Worm (Caenorhabditis elegans) whole organism, L4 larva: ENCODE measurements around the gene grl-29.

Experiments used
- F37D6.2 ChIP-seq: sonication (generic microtip); optimal IDR thresholded peaks from 2 replicates; lab custom pipeline; 2016; ENCODE audit warnings: mild to moderate bottlenecking, missing genetic modification characterization, missing compliant biosample characterization
- R02D3.7 ChIP-seq: fragments of 150-350 bp; sonication (generic microtip); optimal IDR thresholded peaks from 3 replicates; lab custom pipeline; 2014; ENCODE audit warnings: missing biosample characterization, missing genetic modification characterization
- ceh-28 ChIP-seq: fragments of 150-350 bp; optimal IDR thresholded peaks from 2 replicates; lab custom pipeline; 2014; ENCODE audit warnings: missing biosample characterization, missing genetic modification reagents, missing genetic modification characterization
- madf-9 ChIP-seq: fragments of 200-800 bp; sonication (Bioruptor generic); conservative IDR thresholded peaks from 2 replicates; pipeline ENCODE4 v1.3.6; 2022; ENCODE audit warnings: missing genetic modification reagents, missing genetic modification characterization, missing compliant biosample characterization
- mdl-1 ChIP-seq, 2 experiments: fragments of 150-350 bp in 1 of 2; sonication (generic microtip) in 1 of 2; optimal IDR thresholded peaks; 2 replicates each; lab custom pipeline; 2014 to 2017; ENCODE audit warnings: missing biosample characterization in 2 of 2, missing genetic modification characterization in 2 of 2
- nhr-28 ChIP-seq: fragments of 150-350 bp; optimal IDR thresholded peaks from 2 replicates; lab custom pipeline; 2014; ENCODE audit warnings: missing biosample characterization, missing genetic modification characterization
- nhr-76 ChIP-seq: fragments of 150-350 bp; optimal IDR thresholded peaks from 2 replicates; lab custom pipeline; 2014; ENCODE audit warnings: missing biosample characterization, missing genetic modification characterization
- pqm-1 ChIP-seq: sonication (generic microtip); optimal IDR thresholded peaks from 2 replicates; lab custom pipeline; 2017; ENCODE audit warnings: missing biosample characterization, missing genetic modification characterization

- no peak for TF ChIP-seq nhr-76 (tag; lab: Kevin White, UChicago)
- no peak for TF ChIP-seq pqm-1 (tag; lab: Kevin White, UChicago)
- TF ChIP-seq mdl-1 (tag; optimal IDR thresholded peaks at IDR 0.05; lab: Kevin White, UChicago), result no peak
- 0 out of 2 replicates have a peak, but pooled peaks have one; percentile 4 for TF ChIP-seq madf-9 (GFP tag; lab: Robert Waterston, UW)
- no peak for TF ChIP-seq F37D6.2 (tag; lab: Kevin White, UChicago)
- no peak for TF ChIP-seq ceh-28 (tag; lab: Kevin White, UChicago)
- TF ChIP-seq nhr-28 (tag; lab: Kevin White, UChicago), result no peak
- TF ChIP-seq R02D3.7 (tag; lab: Kevin White, UChicago), result no peak
These were observed 27.1 kb upstream of the grl-29 start for ce11 chrV:3582086-3582485.
